Worm (Caenorhabditis elegans) whole organism, L3 larva: Measurements from ENCODE around the gene lsy-12.

Experiments used
- R02D3.7 ChIP-seq: fragments of 150-350 bp; optimal IDR thresholded peaks from 2 replicates; lab custom pipeline; 2014; ENCODE audit warnings: missing biosample characterization, missing genetic modification characterization
- aly-2 ChIP-seq: fragments of 150-350 bp; optimal IDR thresholded peaks from 2 replicates; lab custom pipeline; 2014; ENCODE audit warnings: missing biosample characterization, missing genetic modification characterization
- ama-1 ChIP-seq: fragments of 150-350 bp; optimal IDR thresholded peaks from 2 replicates; lab custom pipeline; 2018
- ceh-28 ChIP-seq: fragments of 150-350 bp; optimal IDR thresholded peaks from 2 replicates; lab custom pipeline; 2014; ENCODE audit warnings: missing biosample characterization, missing genetic modification reagents, missing genetic modification characterization
- ceh-82 ChIP-seq: fragments of 150-350 bp; optimal IDR thresholded peaks from 2 replicates; lab custom pipeline; 2014; ENCODE audit warnings: missing biosample characterization, missing genetic modification characterization
- ceh-9 ChIP-seq: sonication (generic microtip); optimal IDR thresholded peaks from 2 replicates; lab custom pipeline; 2018; ENCODE audit warnings: missing biosample characterization, missing genetic modification characterization
- daf-12 ChIP-seq: fragments of 150-350 bp; optimal IDR thresholded peaks from 2 replicates; lab custom pipeline; 2014; ENCODE audit warnings: missing biosample characterization, missing genetic modification reagents, missing genetic modification characterization
- egl-27 ChIP-seq: sonication (generic microtip); optimal IDR thresholded peaks from 4 replicates; lab custom pipeline; 2017; ENCODE audit warnings: missing biosample characterization, missing genetic modification reagents, missing genetic modification characterization
- egl-5 ChIP-seq: fragments of 150-350 bp; optimal IDR thresholded peaks from 2 replicates; lab custom pipeline; 2017; ENCODE audit warnings: missing biosample characterization, missing genetic modification reagents, missing genetic modification characterization, inconsistent platforms
- elt-1 ChIP-seq: fragments of 150-350 bp; optimal IDR thresholded peaks from 2 replicates; lab custom pipeline; 2014; ENCODE audit warnings: missing biosample characterization, missing genetic modification characterization
- elt-2 ChIP-seq: sonication (generic microtip); optimal IDR thresholded peaks from 2 replicates; lab custom pipeline; 2016; ENCODE audit warnings: missing genetic modification reagents, mild to moderate bottlenecking, missing genetic modification characterization, missing compliant biosample characterization
- eor-1 ChIP-seq, 2 experiments: fragments of 150-350 bp; optimal IDR thresholded peaks; 2 replicates each; lab custom pipeline; 2014 to 2018; ENCODE audit warnings: missing biosample characterization in 2 of 2, missing genetic modification characterization in 2 of 2
- fkh-2 ChIP-seq: fragments of 150-350 bp; optimal IDR thresholded peaks from 2 replicates; lab custom pipeline; 2014; ENCODE audit warnings: missing biosample characterization, missing genetic modification reagents, missing genetic modification characterization
- fos-1 ChIP-seq: fragments of 150-350 bp; optimal IDR thresholded peaks from 2 replicates; lab custom pipeline; 2014; ENCODE audit warnings: missing biosample characterization, missing genetic modification characterization
- hmg-11 ChIP-seq: sonication (generic microtip); optimal IDR thresholded peaks from 2 replicates; lab custom pipeline; 2016; ENCODE audit warnings: missing genetic modification characterization, missing compliant biosample characterization
- jun-1 ChIP-seq: fragments of 150-350 bp; optimal IDR thresholded peaks from 2 replicates; lab custom pipeline; 2014; ENCODE audit warnings: missing biosample characterization, missing genetic modification reagents, missing genetic modification characterization
- lsy-12 ChIP-seq: sonication (generic microtip); optimal IDR thresholded peaks from 2 replicates; lab custom pipeline; 2016; ENCODE audit warnings: mild to moderate bottlenecking, missing genetic modification characterization, missing compliant biosample characterization
- mdl-1 ChIP-seq: fragments of 150-350 bp; optimal IDR thresholded peaks from 2 replicates; lab custom pipeline; 2014; ENCODE audit warnings: missing biosample characterization, missing genetic modification characterization
- nhr-12 ChIP-seq: fragments of 150-350 bp; optimal IDR thresholded peaks from 2 replicates; lab custom pipeline; 2014; ENCODE audit warnings: missing biosample characterization, missing genetic modification characterization
- nhr-23 ChIP-seq: fragments of 150-350 bp; optimal IDR thresholded peaks from 2 replicates; lab custom pipeline; 2014; ENCODE audit warnings: missing biosample characterization, missing genetic modification reagents, missing genetic modification characterization
- nhr-237 ChIP-seq: fragments of 150-350 bp; optimal IDR thresholded peaks from 2 replicates; lab custom pipeline; 2014; ENCODE audit warnings: missing biosample characterization, missing genetic modification characterization
- nhr-25 ChIP-seq: sonication (generic microtip); optimal IDR thresholded peaks from 2 replicates; lab custom pipeline; 2017; ENCODE audit warnings: missing biosample characterization, missing genetic modification characterization
- nhr-28 ChIP-seq: fragments of 150-350 bp; optimal IDR thresholded peaks from 2 replicates; lab custom pipeline; 2014; ENCODE audit warnings: missing biosample characterization, missing genetic modification characterization
- nhr-43 ChIP-seq: sonication (generic microtip); optimal IDR thresholded peaks from 2 replicates; lab custom pipeline; 2016; ENCODE audit warnings: mild to moderate bottlenecking, missing genetic modification characterization, missing compliant biosample characterization; ENCODE audit not compliant: poor library complexity, severe bottlenecking
- nhr-67 ChIP-seq: fragments of 150-350 bp; optimal IDR thresholded peaks from 2 replicates; lab custom pipeline; 2014; ENCODE audit warnings: missing biosample characterization, missing genetic modification characterization
- nhr-76 ChIP-seq: fragments of 150-350 bp; sonication (generic microtip); optimal IDR thresholded peaks from 5 replicates; lab custom pipeline; 2014; ENCODE audit warnings: missing biosample characterization, missing genetic modification characterization
- nhr-77 ChIP-seq: fragments of 150-350 bp; optimal IDR thresholded peaks from 2 replicates; lab custom pipeline; 2014; ENCODE audit warnings: missing biosample characterization, missing genetic modification characterization
- pha-4 ChIP-seq: fragments of 150-350 bp; optimal IDR thresholded peaks from 2 replicates; lab custom pipeline; 2014; ENCODE audit warnings: missing biosample characterization, missing genetic modification reagents, missing genetic modification characterization
- sea-2 ChIP-seq: fragments of 150-350 bp; sonication (generic microtip); optimal IDR thresholded peaks from 4 replicates; lab custom pipeline; 2014; ENCODE audit warnings: missing biosample characterization, missing genetic modification reagents, missing genetic modification characterization
- skn-1 ChIP-seq: fragments of 150-350 bp; optimal IDR thresholded peaks from 2 replicates; lab custom pipeline; 2014; ENCODE audit warnings: missing biosample characterization, missing genetic modification characterization
- snpc-4 ChIP-seq: fragments of 150-350 bp; optimal IDR thresholded peaks from 2 replicates; lab custom pipeline; 2014; ENCODE audit warnings: missing biosample characterization, missing genetic modification characterization
- tbx-2 ChIP-seq: sonication (generic microtip); optimal IDR thresholded peaks from 2 replicates; lab custom pipeline; 2016; ENCODE audit warnings: mild to moderate bottlenecking, missing genetic modification characterization, missing compliant biosample characterization
- unc-39 ChIP-seq: sonication (generic microtip); optimal IDR thresholded peaks from 4 replicates; lab custom pipeline; 2017; ENCODE audit warnings: missing biosample characterization, missing genetic modification characterization
- unc-62 ChIP-seq: fragments of 150-350 bp; sonication (generic microtip); optimal IDR thresholded peaks from 4 replicates; lab custom pipeline; 2014; ENCODE audit warnings: missing biosample characterization, missing genetic modification reagents, missing genetic modification characterization
- zag-1 ChIP-seq: fragments of 150-350 bp; optimal IDR thresholded peaks from 2 replicates; lab custom pipeline; 2014; ENCODE audit warnings: missing biosample characterization, missing genetic modification characterization
- ztf-11 ChIP-seq: fragments of 150-350 bp; optimal IDR thresholded peaks from 2 replicates; lab custom pipeline; 2014; ENCODE audit warnings: missing biosample characterization, missing genetic modification characterization

lsy-12 gene

DNA sequence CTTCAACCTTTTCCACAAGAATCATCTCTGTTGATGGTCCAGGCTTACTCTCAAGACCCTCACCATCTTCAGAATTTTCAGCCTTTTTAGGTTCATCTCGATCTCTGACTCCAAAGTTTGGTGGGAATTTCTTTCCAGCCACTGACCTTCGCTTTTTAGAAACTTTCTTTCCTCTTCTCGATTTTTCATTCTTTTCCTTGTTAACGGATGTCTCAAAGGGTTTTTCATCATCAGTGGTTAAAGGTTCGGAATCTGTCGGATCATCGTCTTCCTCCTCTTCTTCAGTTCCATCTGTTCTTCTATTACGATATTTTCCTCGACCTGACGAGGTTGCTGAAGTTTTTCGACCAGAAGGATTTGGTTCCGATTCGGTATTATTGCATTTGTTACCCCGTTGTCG, 11.2 kb downstream of the lsy-12 start:
- no peak for TF ChIP-seq ceh-28
- no peak for TF ChIP-seq nhr-237
- TF ChIP-seq mdl-1 (tag; lab: Kevin White, UChicago), result no peak
- no peak for TF ChIP-seq unc-39 (tag; lab: Kevin White, UChicago)
- no peak for TF ChIP-seq skn-1 (tag; lab: Kevin White, UChicago)
- no peak for TF ChIP-seq jun-1 (tag; lab: Kevin White, UChicago)
- TF ChIP-seq aly-2 (tag; lab: Kevin White, UChicago), result no peak
- no peak for TF ChIP-seq fkh-2
- no peak for TF ChIP-seq ama-1 (lab: Kevin White, UChicago)
- TF ChIP-seq sea-2 (GFP tag; lab: Kevin White, UChicago), result no peak
- no peak for TF ChIP-seq snpc-4 (tag; lab: Kevin White, UChicago)
- no peak for TF ChIP-seq egl-5 (tag; lab: Kevin White, UChicago)
- TF ChIP-seq egl-27 (tag; lab: Kevin White, UChicago), result no peak
- no peak for TF ChIP-seq ceh-9 (tag; lab: Kevin White, UChicago)
- no peak for TF ChIP-seq elt-1

DNA sequence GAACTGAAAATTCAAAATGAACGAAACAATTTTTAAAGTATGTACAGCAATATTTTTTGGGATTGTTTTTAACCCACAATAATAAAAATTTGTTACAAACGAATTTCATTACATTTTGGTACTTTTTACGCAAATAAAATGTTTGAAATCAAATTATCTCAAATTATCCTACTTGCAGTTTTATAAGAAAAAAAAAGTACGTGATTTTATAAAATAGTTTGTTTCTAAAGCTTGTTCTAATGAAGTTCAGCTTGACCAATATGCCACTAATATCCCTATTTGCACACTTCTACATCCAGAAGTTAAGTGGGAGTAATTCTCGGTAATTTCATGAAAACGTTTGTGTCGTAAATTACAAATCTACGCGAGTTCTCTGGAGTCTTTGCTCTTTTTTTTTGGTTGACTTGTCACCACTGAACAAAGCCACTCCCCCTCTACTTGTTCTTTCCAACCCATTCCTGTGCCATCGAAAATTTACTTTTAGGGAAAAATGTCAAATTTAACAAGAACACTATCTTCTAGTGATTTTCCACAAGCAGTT, 16.3 kb downstream of the lsy-12 start, which contains the start of gene sru-8:
TSS of gene sru-8 (plus strand) at position 491 of the 541 bp plus-strand sequence.
- TF ChIP-seq sea-2 (GFP tag; lab: Kevin White, UChicago) (no peak), ama-1 (lab: Kevin White, UChicago) (no peak), nhr-76 (tag; lab: Kevin White, UChicago) (no peak), ceh-82 (tag; lab: Kevin White, UChicago) (no peak), fos-1 (tag; lab: Kevin White, UChicago) (no peak), nhr-77 (tag; lab: Kevin White, UChicago) (no peak), nhr-12 (tag; lab: Kevin White, UChicago) (no peak), nhr-43 (tag; lab: Kevin White, UChicago) (no peak), R02D3.7 (tag; lab: Kevin White, UChicago) (no peak)

DNA sequence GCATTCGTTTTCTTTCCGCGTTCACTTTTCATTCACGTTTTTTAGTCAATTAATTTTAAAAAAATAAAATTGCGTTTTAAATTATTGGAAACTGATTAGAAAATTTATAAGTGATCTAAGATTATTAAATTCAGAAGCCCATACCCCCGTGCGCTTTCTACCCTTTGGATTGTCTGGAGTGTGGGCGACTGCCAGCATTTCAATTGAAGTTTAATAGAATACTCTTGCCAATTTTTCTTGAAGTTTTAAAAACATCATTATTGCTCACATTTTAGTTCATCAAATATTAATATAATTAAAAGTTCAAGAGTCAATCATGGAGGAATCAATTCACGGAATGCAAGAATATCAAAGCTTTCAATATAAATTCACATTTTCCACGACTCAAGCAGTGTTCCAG, 18.4 kb downstream of the lsy-12 start, which contains the start of gene sru-36:
TSS of gene sru-36 (plus strand) at position 301 of the 400 bp plus-strand sequence.
- no peak for TF ChIP-seq jun-1 (tag; lab: Kevin White, UChicago)
- no peak for TF ChIP-seq pha-4 (tag; lab: Kevin White, UChicago)
- no peak for TF ChIP-seq eor-1 (tag; optimal IDR thresholded peaks at IDR 0.05; lab: Kevin White, UChicago)
- no peak for TF ChIP-seq skn-1 (tag; lab: Kevin White, UChicago)
- no peak for TF ChIP-seq ceh-28
- no peak for TF ChIP-seq nhr-67 (tag; lab: Kevin White, UChicago)
- TF ChIP-seq snpc-4 (tag; lab: Kevin White, UChicago), result no peak
- TF ChIP-seq elt-2 (tag; lab: Kevin White, UChicago), result no peak
- no peak for TF ChIP-seq daf-12
- TF ChIP-seq ztf-11 (tag; lab: Kevin White, UChicago), result no peak
- no peak for TF ChIP-seq nhr-23
- TF ChIP-seq hmg-11 (tag; lab: Kevin White, UChicago), result no peak
- no peak for TF ChIP-seq nhr-28 (tag; lab: Kevin White, UChicago)
- TF ChIP-seq nhr-25, result no peak
- TF ChIP-seq unc-39 (tag; lab: Kevin White, UChicago), result no peak
- no peak for TF ChIP-seq egl-5 (tag; lab: Kevin White, UChicago)
- TF ChIP-seq zag-1, result no peak
- TF ChIP-seq mdl-1 (tag; lab: Kevin White, UChicago), result no peak
- no peak for TF ChIP-seq ceh-9 (tag; lab: Kevin White, UChicago)

DNA sequence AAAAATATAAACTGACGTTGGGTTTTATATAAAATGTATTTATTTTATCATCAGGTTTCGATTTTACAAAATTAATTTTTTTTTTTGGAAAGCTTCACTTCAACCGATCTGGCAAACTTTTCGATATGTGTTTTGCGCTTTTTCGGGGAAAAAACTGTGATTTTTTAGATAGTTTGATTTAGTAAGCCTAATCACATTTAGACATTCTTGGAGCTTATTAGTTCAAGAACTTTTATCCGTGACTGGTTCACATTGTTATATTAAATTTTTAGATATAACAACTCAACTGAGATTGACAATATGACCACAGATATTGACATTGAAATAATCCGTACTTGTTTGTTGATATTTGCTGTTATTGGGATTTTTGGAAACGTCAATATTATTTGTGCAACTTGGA, 22.1 kb downstream of the lsy-12 start, which contains the start of gene srsx-21:
TSS of gene srsx-21 (plus strand) at position 301 of the 400 bp plus-strand sequence.
- TF ChIP-seq egl-27 (tag; lab: Kevin White, UChicago) (no peak), nhr-25 (no peak), unc-39 (tag; lab: Kevin White, UChicago) (no peak), nhr-23 (no peak), egl-5 (tag; lab: Kevin White, UChicago) (no peak), tbx-2 (no peak), mdl-1 (tag; lab: Kevin White, UChicago) (no peak), eor-1 (tag; optimal IDR thresholded peaks at IDR 0.05; lab: Kevin White, UChicago) (no peak), unc-62 (GFP tag; lab: Kevin White, UChicago) (no peak), fkh-2 (no peak), nhr-43 (tag; lab: Kevin White, UChicago) (no peak), ztf-11 (tag; lab: Kevin White, UChicago) (no peak), lsy-12 (tag; lab: Kevin White, UChicago) (no peak), jun-1 (tag; lab: Kevin White, UChicago) (no peak), zag-1 (no peak), ceh-28 (no peak)
